Worm (Caenorhabditis elegans): ENCODE results near the gene C25D7.9.

ce11 chrV:15023544-15023943 is 41.4 kb upstream of the C25D7.9 start, which contains the start of gene F14H8.4:
- TF ChIP-seq ama-1 (optimal IDR thresholded peaks at IDR 0.05) = no peak
- no peak for TF ChIP-seq ets-7 (tag; optimal IDR thresholded peaks at IDR 0.05)
- no peak for TF ChIP-seq scrt-1 (GFP tag; IDR thresholded peaks at IDR 0.05)
- TF ChIP-seq ceh-13 (GFP tag; optimal IDR thresholded peaks at IDR 0.05) = no peak
- no peak for TF ChIP-seq pes-1 (GFP tag; IDR thresholded peaks at IDR 0.05)
- no peak for TF ChIP-seq tbx-11 (GFP tag; IDR thresholded peaks at IDR 0.05)
- no peak for TF ChIP-seq flt-1 (GFP tag; IDR thresholded peaks at IDR 0.05)
- no peak for TF ChIP-seq ceh-36 (tag; optimal IDR thresholded peaks at IDR 0.05)
- no peak for TF ChIP-seq F13C5.2 (tag; optimal IDR thresholded peaks at IDR 0.05)
- TF ChIP-seq hnd-1 (tag; optimal IDR thresholded peaks at IDR 0.05) = no peak
